Fruit fly (Drosophila melanogaster): ENCODE results near the gene CG11977.

Gene CG11977

DNA sequence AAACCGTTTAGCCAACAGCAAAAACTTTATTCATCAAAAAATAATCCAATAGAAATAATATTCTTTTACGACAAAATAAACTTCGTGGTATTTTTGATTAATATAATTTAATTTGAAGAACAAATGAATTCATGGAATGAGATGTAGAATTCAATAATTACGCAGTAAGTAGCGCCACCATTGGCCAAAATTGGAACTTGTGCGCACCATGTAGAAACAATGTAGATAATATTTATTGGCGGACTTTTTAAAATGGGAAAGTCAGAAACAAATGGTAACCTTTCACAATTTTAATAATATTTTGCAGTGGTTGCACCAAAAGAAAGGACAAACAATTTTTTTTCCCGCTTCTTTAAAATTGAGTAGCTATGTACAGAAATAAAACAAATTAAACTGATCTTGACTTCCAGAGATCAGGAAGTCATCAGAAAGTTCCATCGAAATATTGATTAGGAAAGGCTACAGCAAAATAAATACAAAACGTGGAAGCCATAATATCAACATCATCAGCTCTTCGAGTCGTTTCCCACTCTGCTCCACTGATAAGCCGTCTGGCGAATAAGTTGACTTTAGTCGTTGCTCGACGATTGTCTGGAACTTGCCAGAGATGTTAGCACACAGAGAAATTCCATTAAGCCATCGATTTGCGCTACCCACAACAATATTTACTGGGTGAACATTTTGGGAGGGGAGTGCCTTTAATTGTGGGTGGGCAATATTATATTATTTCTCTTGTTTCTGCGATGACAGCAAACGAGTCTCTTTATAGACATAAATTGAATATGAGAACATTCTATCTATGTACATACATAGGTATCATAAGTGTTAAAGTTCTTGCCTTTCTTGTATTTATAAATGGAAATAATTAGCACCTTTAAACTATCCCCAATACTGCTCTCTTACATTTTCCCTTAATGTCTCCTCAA lies 17.4 kb upstream of the CG11977 start (continued):
- TF ChIP-seq CG16813 (GFP tag; IDR thresholded peaks at IDR 0.05; ENCODE audit: partially characterized antibody) (peak; percentile 60; the same call in 2 of the 3 replicates), seq (GFP tag; IDR thresholded peaks at IDR 0.05) (peak; percentile 54), Lhr (GFP tag; optimal IDR thresholded peaks at IDR 0.05) (peak; percentile 45), CTCF (GFP tag; optimal IDR thresholded peaks at IDR 0.05) (peak; percentile 98), D19A (tag; optimal IDR thresholded peaks at IDR 0.05) (peak; percentile 25), CG17361 (GFP tag; IDR thresholded peaks at IDR 0.05) (peak; percentile 35; the same call in 1 of the 3 replicates), Asciz (GFP tag; optimal IDR thresholded peaks at IDR 0.05) (peak; percentile 8), CG12769 (tag; optimal IDR thresholded peaks at IDR 0.05) (peak; percentile 6), hbn (GFP tag; IDR thresholded peaks at IDR 0.05; ENCODE audit: partially characterized antibody) (peak; percentile 24; the same call in 1 of the 2 replicates), sim (GFP tag; IDR thresholded peaks at IDR 0.05) (0 out of 2 replicates have a peak, but pooled peaks have one; percentile 27), CG13287 (GFP tag; IDR thresholded peaks at IDR 0.05; ENCODE audit: partially characterized antibody) (peak; percentile 2), Lpt (GFP tag; optimal IDR thresholded peaks at IDR 0.05) (no peak), unc-4 (GFP tag; IDR thresholded peaks at IDR 0.05; ENCODE audit: partially characterized antibody) (peak; percentile 39; the same call in 1 of the 2 replicates), slou (GFP tag; optimal IDR thresholded peaks at IDR 0.05) (peak; percentile 25), CG16815 (GFP tag; optimal IDR thresholded peaks at IDR 0.05) (no peak), tll (GFP tag; optimal IDR thresholded peaks at IDR 0.05) (no peak), rib (GFP tag; IDR thresholded peaks at IDR 0.05) (0 out of 2 replicates have a peak, but pooled peaks have one; percentile 9), Opbp (GFP tag; IDR thresholded peaks at IDR 0.05; ENCODE audit: partially characterized antibody) (peak; percentile 56; the same call in 2 of the 3 replicates), peb (GFP tag; IDR thresholded peaks at IDR 0.05) (no peak), grau (tag; optimal IDR thresholded peaks at IDR 0.05) (peak; percentile 38), CG7839 (tag; optimal IDR thresholded peaks at IDR 0.05) (peak; percentile 25), CG2199 (GFP tag; IDR thresholded peaks at IDR 0.05) (peak; percentile 82; the same call in 2 of the 3 replicates), Myb (GFP tag; optimal IDR thresholded peaks at IDR 0.05) (no peak), CG14710 (tag; optimal IDR thresholded peaks at IDR 0.05) (peak; percentile 7), CG2678 (tag; optimal IDR thresholded peaks at IDR 0.05) (peak; percentile 8), CG9727 (GFP tag; optimal IDR thresholded peaks at IDR 0.05) (peak; percentile 32), gcm2 (GFP tag; optimal IDR thresholded peaks at IDR 0.05) (peak; percentile 3), crp (GFP tag; optimal IDR thresholded peaks at IDR 0.05) (no peak), Gug (GFP tag; IDR thresholded peaks at IDR 0.05) (no peak), p53 (GFP tag; optimal IDR thresholded peaks at IDR 0.05) (no peak), row (GFP tag; IDR thresholded peaks at IDR 0.05) (peak; percentile 44; the same call in 1 of the 3 replicates), nau (GFP tag; optimal IDR thresholded peaks at IDR 0.05) (peak; percentile 17), tgo (GFP tag; IDR thresholded peaks at IDR 0.05) (peak; percentile 28; the same call in 1 of the 3 replicates), CG30403 (GFP tag; optimal IDR thresholded peaks at IDR 0.05) (peak; percentile 24), Dek (tag; optimal IDR thresholded peaks at IDR 0.05) (peak; percentile 69), CG18764 (GFP tag; optimal IDR thresholded peaks at IDR 0.05) (no peak), Hmx (GFP tag; optimal IDR thresholded peaks at IDR 0.05) (no peak), Ada2b (GFP tag; IDR thresholded peaks at IDR 0.05) (no peak), CG13624 (GFP tag; optimal IDR thresholded peaks at IDR 0.05) (peak; percentile 81), bigmax (GFP tag; optimal IDR thresholded peaks at IDR 0.05) (no peak), pzg (GFP tag; optimal IDR thresholded peaks at IDR 0.05) (peak; percentile 14), hth (optimal IDR thresholded peaks at IDR 0.05) (no peak), Mad (GFP tag; optimal IDR thresholded peaks at IDR 0.05) (peak; percentile 14), nmo (GFP tag; optimal IDR thresholded peaks at IDR 0.05) (peak; percentile 35), ken (GFP tag; IDR thresholded peaks at IDR 0.05) (0 out of 3 replicates have a peak, but pooled peaks have one; percentile 30), CG18599 (GFP tag; optimal IDR thresholded peaks at IDR 0.05) (peak; percentile 26), CG2875 (GFP tag; optimal IDR thresholded peaks at IDR 0.05) (peak; percentile 48)
